Fruit fly (Drosophila melanogaster) whole organism, embryonic: ENCODE measurements around the gene sima.

ENCODE experiments used
- Atf6 ChIP-seq: fragments of 200-800 bp; sonication (Bioruptor generic); IDR thresholded peaks from 2 replicates; pipeline ENCODE4 v1.3.6; 2022; ENCODE audit warnings: missing biosample characterization, missing genetic modification characterization
- B-H1 ChIP-seq: fragments of 200-800 bp; sonication (Bioruptor generic); IDR thresholded peaks from 3 replicates; pipeline ENCODE4 v1.3.6; 2022; ENCODE audit warnings: missing biosample characterization, missing genetic modification characterization
- CG1024 ChIP-seq: fragments of 200-800 bp; sonication (Bioruptor generic); IDR thresholded peaks from 2 replicates; pipeline ENCODE4 v1.3.6; 2022; ENCODE audit warnings: missing biosample characterization, missing genetic modification characterization
- CG10366 ChIP-seq: fragments of 200-800 bp; sonication (Bioruptor generic); IDR thresholded peaks from 2 replicates; pipeline ENCODE4 v1.3.6; 2022; ENCODE audit warnings: missing biosample characterization, missing genetic modification characterization
- CG10543 ChIP-seq: fragments of 200-800 bp; sonication (Bioruptor generic); optimal IDR thresholded peaks from 3 replicates; lab custom pipeline; 2017; ENCODE audit warnings: missing biosample characterization, mild to moderate bottlenecking, missing genetic modification characterization, moderate library complexity
- CG11247 ChIP-seq: fragments of 200-800 bp; sonication (Bioruptor generic); IDR thresholded peaks from 2 replicates; pipeline ENCODE4 v1.3.6; 2022; ENCODE audit warnings: missing biosample characterization, missing genetic modification characterization
- CG11696 ChIP-seq: fragments of 200-800 bp; sonication (Bioruptor generic); IDR thresholded peaks from 2 replicates; pipeline ENCODE4 v1.3.6; 2022; ENCODE audit warnings: missing biosample characterization, missing genetic modification characterization
- CG12104 ChIP-seq: fragments of 200-800 bp; sonication (Bioruptor generic); optimal IDR thresholded peaks from 3 replicates; lab custom pipeline; 2016; ENCODE audit warnings: missing biosample characterization, missing genetic modification characterization
- CG13775 ChIP-seq: fragments of 200-800 bp; sonication (Bioruptor generic); optimal IDR thresholded peaks from 3 replicates; lab custom pipeline; 2017; ENCODE audit warnings: missing biosample characterization, mild to moderate bottlenecking, missing genetic modification characterization
- CG15011 ChIP-seq: fragments of 200-800 bp; sonication (Bioruptor generic); optimal IDR thresholded peaks from 3 replicates; lab custom pipeline; 2018; ENCODE audit warnings: missing biosample characterization, mild to moderate bottlenecking, missing genetic modification characterization
- CG1792 ChIP-seq: fragments of 200-800 bp; sonication (Bioruptor generic); optimal IDR thresholded peaks from 2 replicates; lab custom pipeline; 2016; ENCODE audit warnings: missing biosample characterization, missing genetic modification characterization
- CG2875 ChIP-seq: fragments of 200-800 bp; sonication (Bioruptor generic); optimal IDR thresholded peaks from 2 replicates; lab custom pipeline; 2017; ENCODE audit warnings: missing biosample characterization, mild to moderate bottlenecking, missing genetic modification characterization, missing genetic modification reagents
- CG3163 ChIP-seq: fragments of 200-800 bp; sonication (Bioruptor generic); optimal IDR thresholded peaks from 3 replicates; lab custom pipeline; 2016; ENCODE audit warnings: missing biosample characterization, missing genetic modification characterization
- CG34224 ChIP-seq: fragments of 200-800 bp; sonication (Bioruptor generic); IDR thresholded peaks from 3 replicates; pipeline ENCODE4 v1.3.6; 2022; ENCODE audit warnings: missing biosample characterization, missing genetic modification characterization; ENCODE audit not compliant: partially characterized antibody
- CG4404 ChIP-seq: fragments of 200-800 bp; sonication (Bioruptor generic); IDR thresholded peaks from 2 replicates; pipeline ENCODE4 v1.3.6; 2022; ENCODE audit warnings: missing biosample characterization, missing genetic modification characterization
- CG6272 ChIP-seq: fragments of 200-800 bp; sonication (Bioruptor generic); IDR thresholded peaks from 2 replicates; pipeline ENCODE4 v1.3.6; 2022; ENCODE audit warnings: missing biosample characterization, missing genetic modification characterization
- CG6813 ChIP-seq: fragments of 200-800 bp; sonication (Bioruptor generic); optimal IDR thresholded peaks from 2 replicates; lab custom pipeline; 2017; ENCODE audit warnings: missing biosample characterization, missing genetic modification characterization, mild to moderate bottlenecking, moderate library complexity, missing genetic modification reagents
- CG8281 ChIP-seq: fragments of 200-800 bp; sonication (Bioruptor generic); optimal IDR thresholded peaks from 2 replicates; lab custom pipeline; 2018; ENCODE audit warnings: missing biosample characterization, mild to moderate bottlenecking, missing genetic modification characterization, moderate library complexity
- CG8359 ChIP-seq: fragments of 200-800 bp; sonication (Bioruptor generic); optimal IDR thresholded peaks from 2 replicates; lab custom pipeline; 2017; ENCODE audit warnings: missing biosample characterization, mild to moderate bottlenecking, missing genetic modification characterization, borderline replicate concordance
- CG8388 ChIP-seq: fragments of 200-800 bp; sonication (Bioruptor generic); optimal IDR thresholded peaks from 2 replicates; lab custom pipeline; 2019; ENCODE audit warnings: missing biosample characterization, mild to moderate bottlenecking, missing genetic modification characterization, moderate library complexity
- CG9876 ChIP-seq: fragments of 200-800 bp; sonication (Bioruptor generic); optimal IDR thresholded peaks from 2 replicates; lab custom pipeline; 2016; ENCODE audit warnings: missing biosample characterization, missing genetic modification characterization
- CHES-1-like ChIP-seq: fragments of 200-800 bp; sonication (Bioruptor generic); optimal IDR thresholded peaks from 2 replicates; lab custom pipeline; 2016; ENCODE audit warnings: missing biosample characterization, missing genetic modification characterization
- Camta ChIP-seq: fragments of 200-800 bp; sonication (Bioruptor generic); optimal IDR thresholded peaks from 2 replicates; lab custom pipeline; 2016; ENCODE audit warnings: missing biosample characterization, missing genetic modification characterization
- Dad ChIP-seq: fragments of 200-800 bp; sonication (Bioruptor generic); optimal IDR thresholded peaks from 3 replicates; lab custom pipeline; 2016; ENCODE audit warnings: missing biosample characterization, missing genetic modification characterization
- Ets97D ChIP-seq: fragments of 200-800 bp; sonication (Bioruptor generic); optimal IDR thresholded peaks from 3 replicates; lab custom pipeline; 2016; ENCODE audit warnings: missing biosample characterization, missing genetic modification characterization
- GATAe ChIP-seq: fragments of 200-800 bp; sonication (Bioruptor generic); conservative IDR thresholded peaks from 2 replicates; pipeline ENCODE4 v1.3.6; 2022; ENCODE audit warnings: missing biosample characterization, missing genetic modification characterization
- HmgD ChIP-seq: fragments of 200-800 bp; sonication (Bioruptor generic); optimal IDR thresholded peaks from 3 replicates; lab custom pipeline; 2016; ENCODE audit warnings: missing biosample characterization, missing genetic modification characterization
- Hr78 ChIP-seq, 2 experiments: fragments of 200-800 bp in 1 of 2; fragments of >200 bp in 1 of 2; sonication (Bioruptor generic) in 1 of 2; optimal IDR thresholded peaks; 2 replicates each; lab custom pipeline; 2017 to 2019; ENCODE audit warnings: missing biosample characterization in 2 of 2, missing genetic modification characterization in 2 of 2, mild to moderate bottlenecking in 1 of 2, moderate library complexity in 1 of 2
- MTF-1 ChIP-seq: fragments of 200-800 bp; sonication (Bioruptor generic); optimal IDR thresholded peaks from 2 replicates; lab custom pipeline; 2018; ENCODE audit warnings: missing biosample characterization, mild to moderate bottlenecking, missing genetic modification characterization, borderline replicate concordance
- NK7.1 ChIP-seq: fragments of 200-800 bp; sonication (Bioruptor generic); optimal IDR thresholded peaks from 3 replicates; lab custom pipeline; 2016; ENCODE audit warnings: missing biosample characterization, missing genetic modification characterization
- Oaz ChIP-seq: fragments of 200-800 bp; sonication (Bioruptor generic); IDR thresholded peaks from 2 replicates; pipeline ENCODE4 v1.3.6; 2022; ENCODE audit warnings: missing biosample characterization, missing genetic modification characterization
- PHDP ChIP-seq: fragments of 200-800 bp; sonication (Bioruptor generic); optimal IDR thresholded peaks from 3 replicates; lab custom pipeline; 2018; ENCODE audit warnings: missing biosample characterization, mild to moderate bottlenecking, missing genetic modification characterization, moderate library complexity
- Ptx1 ChIP-seq: fragments of 200-800 bp; sonication (Bioruptor generic); IDR thresholded peaks from 2 replicates; pipeline ENCODE4 v1.3.6; 2022; ENCODE audit warnings: missing biosample characterization, missing genetic modification characterization
- Sin3A ChIP-seq: fragments of >200 bp; optimal IDR thresholded peaks from 2 replicates; lab custom pipeline; 2018
- Sox100B ChIP-seq: fragments of 200-800 bp; sonication (Bioruptor generic); optimal IDR thresholded peaks from 3 replicates; lab custom pipeline; 2018; ENCODE audit warnings: missing biosample characterization, mild to moderate bottlenecking, missing genetic modification characterization
- TFAM ChIP-seq: fragments of 200-800 bp; sonication (Bioruptor generic); optimal IDR thresholded peaks from 2 replicates; lab custom pipeline; 2017; ENCODE audit warnings: missing biosample characterization, missing genetic modification characterization, inconsistent platforms
- Vsx1 ChIP-seq: fragments of 200-800 bp; sonication (Bioruptor generic); optimal IDR thresholded peaks from 2 replicates; lab custom pipeline; 2017; ENCODE audit warnings: missing biosample characterization, mild to moderate bottlenecking, missing genetic modification characterization, missing genetic modification reagents
- chinmo ChIP-seq: fragments of 200-800 bp; sonication (Bioruptor generic); IDR thresholded peaks from 4 replicates; pipeline ENCODE4 v1.3.6; 2022; ENCODE audit warnings: missing biosample characterization, missing genetic modification characterization; ENCODE audit not compliant: partially characterized antibody
- esg ChIP-seq: fragments of 200-800 bp; sonication (Bioruptor generic); conservative IDR thresholded peaks from 2 replicates; pipeline ENCODE4 v1.3.6; 2022; ENCODE audit warnings: missing biosample characterization, missing genetic modification characterization
- gfzf ChIP-seq: fragments of 200-800 bp; sonication (Bioruptor generic); optimal IDR thresholded peaks from 2 replicates; lab custom pipeline; 2016; ENCODE audit warnings: missing biosample characterization, mild to moderate bottlenecking, missing genetic modification characterization, moderate library complexity
- gsb-n ChIP-seq: fragments of 200-800 bp; sonication (Bioruptor generic); optimal IDR thresholded peaks from 3 replicates; lab custom pipeline; 2018; ENCODE audit warnings: missing biosample characterization, mild to moderate bottlenecking, missing genetic modification characterization
- her ChIP-seq: fragments of 200-800 bp; sonication (Bioruptor generic); optimal IDR thresholded peaks from 2 replicates; lab custom pipeline; 2016; ENCODE audit warnings: missing biosample characterization, missing genetic modification characterization
- kah ChIP-seq: fragments of 200-800 bp; sonication (Bioruptor generic); optimal IDR thresholded peaks from 2 replicates; lab custom pipeline; 2018; ENCODE audit warnings: missing biosample characterization, mild to moderate bottlenecking, missing genetic modification characterization
- peb ChIP-seq: fragments of 200-800 bp; sonication (Bioruptor generic); IDR thresholded peaks from 2 replicates; pipeline ENCODE4 v1.3.6; 2022; ENCODE audit warnings: missing biosample characterization, missing genetic modification characterization
- repo ChIP-seq: fragments of 200-800 bp; sonication (Bioruptor generic); optimal IDR thresholded peaks from 2 replicates; lab custom pipeline; 2016; ENCODE audit warnings: missing biosample characterization, missing genetic modification characterization
- slbo ChIP-seq: fragments of 200-800 bp; sonication (Bioruptor generic); IDR thresholded peaks from 2 replicates; pipeline ENCODE4 v1.3.6; 2022; ENCODE audit warnings: missing biosample characterization, missing genetic modification characterization
- sug ChIP-seq: fragments of 200-800 bp; optimal IDR thresholded peaks from 2 replicates; lab custom pipeline; 2019; ENCODE audit warnings: missing biosample characterization, mild to moderate bottlenecking, missing genetic modification characterization, moderate library complexity
- tap ChIP-seq: fragments of 200-800 bp; optimal IDR thresholded peaks from 3 replicates; lab custom pipeline; 2019; ENCODE audit warnings: missing biosample characterization, mild to moderate bottlenecking, missing genetic modification characterization, moderate library complexity
- tll ChIP-seq, 2 experiments: fragments of 200-800 bp in 1 of 2; fragments of >200 bp in 1 of 2; sonication (Bioruptor generic) in 1 of 2; optimal IDR thresholded peaks; 2 replicates each; lab custom pipeline; 2017 to 2019; ENCODE audit warnings: missing biosample characterization in 2 of 2, missing genetic modification characterization in 2 of 2, mild to moderate bottlenecking in 1 of 2, moderate library complexity in 1 of 2
- vnd ChIP-seq: fragments of 200-800 bp; sonication (Bioruptor generic); IDR thresholded peaks from 3 replicates; pipeline ENCODE4 v1.3.6; 2022; ENCODE audit warnings: missing biosample characterization, missing genetic modification characterization; ENCODE audit not compliant: partially characterized antibody

Gene sima

dm6 chr3R:30106562-30106961 lies 48.5 kb downstream of the sima start (continued):
- no peak for TF ChIP-seq CG8281 (tag; lab: Kevin White, UChicago)
- TF ChIP-seq CG12104, result no peak
- TF ChIP-seq CG34224, result no peak
- TF ChIP-seq tap (tag; lab: Kevin White, UChicago), result no peak
- no peak for TF ChIP-seq vnd (GFP tag; lab: Robert Waterston, UW)
- no peak for TF ChIP-seq TFAM (GFP tag; lab: Kevin White, UChicago)
- no peak for TF ChIP-seq CG8388 (GFP tag; lab: Kevin White, UChicago)
- TF ChIP-seq gfzf (GFP tag; lab: Kevin White, UChicago), result no peak
- no peak for TF ChIP-seq CG6272 (GFP tag; lab: Robert Waterston, UW)
- no peak for TF ChIP-seq Sin3A (lab: Kevin White, UChicago)
- no peak for TF ChIP-seq CG9876 (GFP tag; lab: Kevin White, UChicago)
- TF ChIP-seq Hr78 (GFP tag; optimal IDR thresholded peaks at IDR 0.05; lab: Kevin White, UChicago), result peak in 1 of 2 experiments; percentile 41
- no peak for TF ChIP-seq CG13775 (GFP tag; lab: Kevin White, UChicago)
- 0 out of 2 replicates have a peak, but pooled peaks have one; percentile 27 for TF ChIP-seq GATAe (GFP tag; lab: Robert Waterston, UW)
- no peak for TF ChIP-seq CG3163
- peak; percentile 17 for TF ChIP-seq Vsx1 (GFP tag; lab: Kevin White, UChicago)
- no peak for TF ChIP-seq peb (GFP tag; lab: Robert Waterston, UW)
- no peak for TF ChIP-seq gsb-n
- TF ChIP-seq CG4404 (GFP tag; lab: Robert Waterston, UW), result no peak
- TF ChIP-seq Atf6, result no peak
- no peak for TF ChIP-seq B-H1 (GFP tag; lab: Robert Waterston, UW)
- TF ChIP-seq Oaz (GFP tag; lab: Robert Waterston, UW), result no peak
- no peak for TF ChIP-seq her (GFP tag; lab: Kevin White, UChicago)
- no peak for TF ChIP-seq esg
- TF ChIP-seq Camta (GFP tag; lab: Kevin White, UChicago), result no peak
- no peak for TF ChIP-seq NK7.1 (GFP tag; lab: Kevin White, UChicago)
- no peak for TF ChIP-seq CG11696 (GFP tag; lab: Robert Waterston, UW)
- no peak for TF ChIP-seq CG10366 (GFP tag; lab: Robert Waterston, UW)
- no peak for TF ChIP-seq CG11247 (GFP tag; lab: Robert Waterston, UW)
- no peak for TF ChIP-seq tll (GFP tag; optimal IDR thresholded peaks at IDR 0.05; lab: Kevin White, UChicago)
- no peak for TF ChIP-seq CG2875
- no peak for TF ChIP-seq Ets97D
- TF ChIP-seq PHDP (tag; lab: Kevin White, UChicago), result no peak
- no peak for TF ChIP-seq Sox100B (GFP tag; lab: Kevin White, UChicago)
- no peak for TF ChIP-seq CHES-1-like
- peak; percentile 87 for TF ChIP-seq sug (tag; lab: Kevin White, UChicago)
- no peak for TF ChIP-seq HmgD (GFP tag; lab: Kevin White, UChicago)
- TF ChIP-seq CG8359 (GFP tag; lab: Kevin White, UChicago), result no peak
- TF ChIP-seq Dad (GFP tag; lab: Kevin White, UChicago), result no peak
- no peak for TF ChIP-seq CG1792 (GFP tag; lab: Kevin White, UChicago)
- peak; percentile 37 for TF ChIP-seq CG10543 (GFP tag; lab: Kevin White, UChicago)
- TF ChIP-seq CG1024 (GFP tag; lab: Robert Waterston, UW), result no peak
- TF ChIP-seq repo (GFP tag; lab: Kevin White, UChicago), result no peak
- no peak for TF ChIP-seq kah (GFP tag; lab: Kevin White, UChicago)
- no peak for TF ChIP-seq slbo
- TF ChIP-seq MTF-1 (GFP tag; lab: Kevin White, UChicago), result no peak
- no peak for TF ChIP-seq CG6813 (GFP tag; lab: Kevin White, UChicago)
- no peak for TF ChIP-seq CG15011 (GFP tag; lab: Kevin White, UChicago)
- no peak for TF ChIP-seq Ptx1
- 0 out of 4 replicates have a peak, but pooled peaks have one; percentile 46 for TF ChIP-seq chinmo (GFP tag; lab: Robert Waterston, UW)
